Worm (Caenorhabditis elegans) whole organism, young adult: ENCODE data around the gene oac-29.

Source experiments
- C17E4.6 ChIP-seq: fragments of 200-800 bp; sonication (Bioruptor generic); IDR thresholded peaks from 2 replicates; pipeline ENCODE4 v1.3.6; 2022; ENCODE audit warnings: missing genetic modification reagents, missing genetic modification characterization, missing compliant biosample characterization
- F37B4.10 ChIP-seq: fragments of 200-800 bp; sonication (Bioruptor generic); IDR thresholded peaks from 2 replicates; pipeline ENCODE4 v1.3.6; 2022; ENCODE audit warnings: missing genetic modification characterization, missing compliant biosample characterization
- Y95B8A.8 ChIP-seq: fragments of 200-800 bp; sonication (Bioruptor generic); IDR thresholded peaks from 2 replicates; pipeline ENCODE4 v1.3.6; 2022; ENCODE audit warnings: missing genetic modification reagents, missing genetic modification characterization, missing compliant biosample characterization
- akir-1 ChIP-seq: fragments of 200-800 bp; sonication (Bioruptor generic); optimal IDR thresholded peaks from 2 replicates; lab custom pipeline; 2018; ENCODE audit warnings: mild to moderate bottlenecking, missing genetic modification characterization, moderate library complexity, missing compliant biosample characterization
- bed-2 ChIP-seq: fragments of 200-800 bp; sonication (Bioruptor generic); IDR thresholded peaks from 2 replicates; pipeline ENCODE4 v1.3.6; 2022; ENCODE audit warnings: missing genetic modification reagents, missing genetic modification characterization, missing compliant biosample characterization
- cebp-1 ChIP-seq, 2 experiments: fragments of 200-800 bp in 1 of 2; sonication (Bioruptor generic) in 1 of 2; sonication (generic microtip) in 1 of 2; IDR thresholded peaks in 1 of 2; optimal IDR thresholded peaks in 1 of 2; 2 replicates each; pipeline versions ENCODE4 v1.3.6 to Lab custom; 2017 to 2022; ENCODE audit warnings: missing compliant biosample characterization in 2 of 2, missing genetic modification characterization in 2 of 2, mild to moderate bottlenecking in 1 of 2, missing genetic modification reagents in 1 of 2, moderate library complexity in 1 of 2
- cebp-2 ChIP-seq: fragments of 200-800 bp; sonication (Bioruptor generic); IDR thresholded peaks from 2 replicates; pipeline ENCODE4 v1.3.6; 2022; ENCODE audit warnings: missing genetic modification characterization, missing compliant biosample characterization
- efl-1 ChIP-seq: fragments of 150-350 bp; optimal IDR thresholded peaks from 2 replicates; lab custom pipeline; 2014; ENCODE audit warnings: missing biosample characterization, missing genetic modification reagents, missing genetic modification characterization
- nhr-120 ChIP-seq: fragments of 200-800 bp; sonication (Bioruptor generic); IDR thresholded peaks from 2 replicates; pipeline ENCODE4 v1.3.6; 2022; ENCODE audit warnings: missing genetic modification characterization, missing compliant biosample characterization
- unc-62 ChIP-seq: fragments of 150-350 bp; optimal IDR thresholded peaks from 2 replicates; lab custom pipeline; 2014; ENCODE audit warnings: missing biosample characterization, missing genetic modification reagents, missing genetic modification characterization

DNA sequence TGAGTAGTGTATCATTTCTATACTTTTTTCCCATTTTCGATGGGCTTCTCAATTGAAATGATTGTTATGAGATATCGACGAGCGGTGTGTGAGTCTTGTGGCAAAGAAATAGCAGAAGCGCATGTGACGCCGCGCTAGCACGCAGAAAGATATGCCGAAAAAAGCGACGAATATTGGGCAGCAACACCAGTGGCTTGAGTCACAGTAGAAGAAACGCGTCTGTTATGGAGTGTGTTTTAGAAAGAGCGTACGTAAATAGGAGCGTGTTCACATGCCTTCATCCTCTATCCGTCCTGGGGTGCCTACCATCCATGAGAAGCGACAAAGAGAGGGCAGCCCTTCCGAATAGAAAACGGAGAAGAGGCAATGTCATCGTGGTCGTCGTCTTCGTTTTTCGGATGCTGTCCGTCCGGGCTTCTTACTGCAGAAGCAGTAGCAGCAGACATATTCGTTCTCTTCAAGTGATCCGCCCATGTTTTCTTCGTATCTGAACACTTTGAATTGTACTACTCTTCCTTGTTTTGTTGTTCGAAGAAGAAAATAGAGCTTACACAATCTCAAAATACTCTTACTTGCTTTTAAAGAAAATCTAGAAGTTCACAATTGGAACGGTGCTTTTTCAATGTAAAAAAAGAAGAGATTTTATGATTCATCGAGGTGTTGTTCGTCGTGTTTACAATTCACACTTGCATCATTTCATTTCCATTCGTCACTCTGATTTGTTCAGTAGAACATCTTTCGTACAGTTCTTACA lies 25.5 kb downstream of the oac-29 start:
- TF ChIP-seq cebp-1 (GFP tag; IDR thresholded peaks at IDR 0.05; lab: Robert Waterston, UW) (no peak), cebp-1 (tag; optimal IDR thresholded peaks at IDR 0.05; lab: Kevin White, UChicago) (peak; percentile 36), unc-62 (GFP tag; lab: Kevin White, UChicago) (no peak), cebp-2 (no peak), efl-1 (no peak), F37B4.10 (no peak), Y95B8A.8 (GFP tag; lab: Robert Waterston, UW) (no peak), C17E4.6 (GFP tag; lab: Robert Waterston, UW) (no peak), akir-1 (GFP tag; lab: Kevin White, UChicago) (no peak), bed-2 (no peak), nhr-120 (GFP tag; lab: Robert Waterston, UW) (0 out of 2 replicates have a peak, but pooled peaks have one; percentile 30)
